Fruit fly (Drosophila melanogaster) whole organism, embryonic: Measurements from ENCODE around the gene CG33203.

Experiments used
- Atf-2 ChIP-seq: fragments of 200-800 bp; sonication (Bioruptor generic); optimal IDR thresholded peaks from 2 replicates; lab custom pipeline; 2016; ENCODE audit warnings: missing biosample characterization, missing genetic modification characterization
- CG14860 ChIP-seq: fragments of 200-800 bp; sonication (Bioruptor generic); IDR thresholded peaks from 3 replicates; pipeline ENCODE4 v1.3.6; 2022; ENCODE audit warnings: missing biosample characterization, missing genetic modification characterization; ENCODE audit not compliant: partially characterized antibody
- CG15514 ChIP-seq: fragments of 200-800 bp; sonication (Bioruptor generic); optimal IDR thresholded peaks from 3 replicates; lab custom pipeline; 2017; ENCODE audit warnings: missing biosample characterization, missing genetic modification characterization, mild to moderate bottlenecking, moderate library complexity, missing genetic modification reagents
- CG2712 ChIP-seq: fragments of 200-800 bp; optimal IDR thresholded peaks from 3 replicates; lab custom pipeline; 2019; ENCODE audit warnings: missing biosample characterization, mild to moderate bottlenecking, missing genetic modification characterization, moderate library complexity
- CG2875 ChIP-seq: fragments of 200-800 bp; sonication (Bioruptor generic); optimal IDR thresholded peaks from 2 replicates; lab custom pipeline; 2017; ENCODE audit warnings: missing biosample characterization, mild to moderate bottlenecking, missing genetic modification characterization, missing genetic modification reagents
- CG30431 ChIP-seq: fragments of 200-800 bp; sonication (Bioruptor generic); optimal IDR thresholded peaks from 2 replicates; lab custom pipeline; 2017; ENCODE audit warnings: missing biosample characterization, missing genetic modification characterization
- CG8388 ChIP-seq: fragments of 200-800 bp; sonication (Bioruptor generic); optimal IDR thresholded peaks from 2 replicates; lab custom pipeline; 2019; ENCODE audit warnings: missing biosample characterization, mild to moderate bottlenecking, missing genetic modification characterization, moderate library complexity
- CG9609 ChIP-seq: fragments of 200-800 bp; sonication (Bioruptor generic); optimal IDR thresholded peaks from 3 replicates; lab custom pipeline; 2016; ENCODE audit warnings: missing biosample characterization, missing genetic modification characterization
- CTCF ChIP-seq: fragments of 200-800 bp; sonication (Bioruptor generic); optimal IDR thresholded peaks from 2 replicates; lab custom pipeline; 2017; ENCODE audit warnings: missing biosample characterization, mild to moderate bottlenecking, missing genetic modification characterization, moderate library complexity
- Dip2 ChIP-seq: fragments of 200-800 bp; sonication (Bioruptor generic); IDR thresholded peaks from 2 replicates; pipeline ENCODE4 v1.3.6; 2022; ENCODE audit warnings: missing biosample characterization, missing genetic modification characterization
- Fer3 ChIP-seq: fragments of 200-800 bp; sonication (Bioruptor generic); optimal IDR thresholded peaks from 2 replicates; lab custom pipeline; 2018; ENCODE audit warnings: missing biosample characterization, mild to moderate bottlenecking, missing genetic modification characterization, moderate library complexity
- GATAe ChIP-seq: fragments of 200-800 bp; sonication (Bioruptor generic); conservative IDR thresholded peaks from 2 replicates; pipeline ENCODE4 v1.3.6; 2022; ENCODE audit warnings: missing biosample characterization, missing genetic modification characterization
- Hmx ChIP-seq: fragments of 200-800 bp; sonication (Bioruptor generic); optimal IDR thresholded peaks from 2 replicates; lab custom pipeline; 2016; ENCODE audit warnings: missing biosample characterization, missing genetic modification characterization
- Med ChIP-seq: fragments of 200-800 bp; sonication (Bioruptor generic); peaks from one replicate; lab custom pipeline; 2016; ENCODE audit warnings: missing biosample characterization, missing genetic modification characterization, mild to moderate bottlenecking, inconsistent platforms, moderate library complexity
- Mrtf ChIP-seq: fragments of 200-800 bp; sonication (Bioruptor generic); IDR thresholded peaks from 3 replicates; pipeline ENCODE4 v1.3.6; 2022; ENCODE audit warnings: missing biosample characterization, missing genetic modification characterization
- Optix ChIP-seq: fragments of 200-800 bp; sonication (Bioruptor generic); IDR thresholded peaks from 3 replicates; pipeline ENCODE4 v1.3.6; 2022; ENCODE audit warnings: missing biosample characterization, missing genetic modification characterization
- Pdp1 ChIP-seq, 2 experiments: fragments of 200-800 bp; sonication (Bioruptor generic); optimal IDR thresholded peaks; 3 replicates each; lab custom pipeline; 2016; ENCODE audit warnings: missing biosample characterization in 2 of 2, missing genetic modification characterization in 2 of 2, mild to moderate bottlenecking in 1 of 2, moderate library complexity in 1 of 2
- Taf1 ChIP-seq: fragments of 200-800 bp; sonication (Bioruptor generic); IDR thresholded peaks from 2 replicates; pipeline ENCODE4 v1.3.6; 2022; ENCODE audit warnings: missing biosample characterization, missing genetic modification characterization
- br ChIP-seq: fragments of >200 bp; optimal IDR thresholded peaks from 2 replicates; lab custom pipeline; 2017
- cato ChIP-seq: fragments of 200-800 bp; sonication (Bioruptor generic); optimal IDR thresholded peaks from 2 replicates; lab custom pipeline; 2016; ENCODE audit warnings: missing biosample characterization, missing genetic modification characterization, borderline replicate concordance
- crol ChIP-seq: fragments of 200-800 bp; sonication (Bioruptor generic); IDR thresholded peaks from 2 replicates; pipeline ENCODE4 v1.3.6; 2022; ENCODE audit warnings: missing biosample characterization, missing genetic modification characterization
- ftz-f1 ChIP-seq: fragments of 200-800 bp; sonication (Bioruptor generic); optimal IDR thresholded peaks from 2 replicates; lab custom pipeline; 2016; ENCODE audit warnings: missing biosample characterization, missing genetic modification characterization
- oc ChIP-seq: fragments of 200-800 bp; sonication (Bioruptor generic); optimal IDR thresholded peaks from 2 replicates; lab custom pipeline; 2018; ENCODE audit warnings: missing biosample characterization, mild to moderate bottlenecking, missing genetic modification characterization, moderate library complexity
- peb ChIP-seq: fragments of 200-800 bp; sonication (Bioruptor generic); IDR thresholded peaks from 2 replicates; pipeline ENCODE4 v1.3.6; 2022; ENCODE audit warnings: missing biosample characterization, missing genetic modification characterization
- pfk ChIP-seq: fragments of 200-800 bp; sonication (Bioruptor generic); optimal IDR thresholded peaks from 2 replicates; lab custom pipeline; 2018; ENCODE audit warnings: missing biosample characterization, mild to moderate bottlenecking, missing genetic modification characterization, moderate library complexity
- pho ChIP-seq: fragments of 200-800 bp; sonication (Bioruptor generic); optimal IDR thresholded peaks from 2 replicates; lab custom pipeline; 2016; ENCODE audit warnings: missing biosample characterization, missing genetic modification characterization
- phol ChIP-seq: fragments of 200-800 bp; sonication (Bioruptor generic); optimal IDR thresholded peaks from 3 replicates; lab custom pipeline; 2018; ENCODE audit warnings: missing biosample characterization, mild to moderate bottlenecking, missing genetic modification characterization, moderate library complexity
- pum ChIP-seq: fragments of 200-800 bp; sonication (Bioruptor generic); optimal IDR thresholded peaks from 2 replicates; lab custom pipeline; 2016; ENCODE audit warnings: missing biosample characterization, missing genetic modification characterization
- sima ChIP-seq: fragments of 200-800 bp; sonication (Bioruptor generic); optimal IDR thresholded peaks from 2 replicates; lab custom pipeline; 2016; ENCODE audit warnings: missing biosample characterization, missing genetic modification characterization
- slbo ChIP-seq: fragments of 200-800 bp; sonication (Bioruptor generic); IDR thresholded peaks from 2 replicates; pipeline ENCODE4 v1.3.6; 2022; ENCODE audit warnings: missing biosample characterization, missing genetic modification characterization
- stwl ChIP-seq: fragments of 200-800 bp; sonication (Bioruptor generic); optimal IDR thresholded peaks from 3 replicates; lab custom pipeline; 2018; ENCODE audit warnings: missing biosample characterization, mild to moderate bottlenecking, missing genetic modification characterization, moderate library complexity
- trem ChIP-seq: fragments of 200-800 bp; optimal IDR thresholded peaks from 3 replicates; lab custom pipeline; 2019; ENCODE audit warnings: missing biosample characterization, mild to moderate bottlenecking, missing genetic modification characterization, moderate library complexity

Gene CG33203

DNA sequence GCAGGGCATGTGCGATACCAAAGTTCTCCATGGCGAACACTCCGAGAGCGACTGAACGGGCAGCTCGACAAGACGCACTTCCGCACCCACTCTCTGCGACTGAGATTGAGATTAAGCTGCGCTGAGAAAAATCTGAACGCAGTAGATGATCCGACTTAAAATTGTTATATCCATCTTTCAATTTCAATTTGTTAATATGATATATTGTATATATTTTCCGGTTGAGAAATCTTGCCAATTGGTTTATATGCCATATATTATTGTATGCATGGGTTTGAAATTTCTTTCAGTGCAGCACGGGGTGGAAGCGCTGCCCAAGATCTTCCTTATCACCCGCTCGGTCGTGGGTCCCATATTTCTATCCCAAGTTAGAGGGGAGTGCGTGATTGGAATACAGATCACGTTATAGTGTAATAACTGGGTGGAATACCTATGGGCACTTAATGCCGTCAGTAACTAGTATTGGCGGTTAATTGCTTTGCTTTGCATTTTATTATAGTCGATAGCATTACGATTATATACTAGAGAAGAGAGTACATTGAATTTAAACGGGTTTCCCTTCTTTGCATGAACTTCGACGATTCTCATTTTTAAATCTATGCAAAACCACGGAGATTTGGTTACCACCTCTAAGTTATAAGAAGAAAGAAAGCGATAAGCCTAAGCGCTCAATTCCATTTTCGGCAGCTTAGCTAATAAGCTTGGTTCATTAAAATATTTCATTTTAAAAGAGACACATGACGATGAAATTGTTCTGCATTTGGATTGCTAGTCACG, 7.3 kb downstream of the CG33203 start, which contains the start of the genes Nepl19 and Nepl20 (continued):
- TF ChIP-seq cato (GFP tag; lab: Kevin White, UChicago) (peak; percentile 20), peb (GFP tag; lab: Robert Waterston, UW) (peak; percentile 75)
- TF ChIP-seq, all 482 proteins: peak for 344

DNA sequence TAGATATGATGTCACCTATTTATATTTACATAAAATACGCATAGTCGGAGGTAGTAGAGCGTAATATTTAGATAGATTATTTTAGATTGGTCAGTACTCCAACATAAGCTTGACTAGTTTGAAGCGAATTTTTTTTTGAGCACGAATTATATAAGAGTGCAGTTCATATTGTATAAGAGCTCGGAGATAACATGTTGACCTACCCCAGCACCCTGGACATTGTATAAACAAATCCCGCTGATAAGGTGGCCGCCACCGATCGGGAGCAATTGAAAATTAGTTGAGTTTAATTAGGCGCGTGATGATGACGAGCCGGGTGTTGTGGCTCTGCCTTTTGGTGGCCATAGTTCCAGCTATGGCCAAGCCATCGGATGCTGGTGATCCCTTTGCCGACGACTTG, 12.2 kb downstream of the CG33203 start, which contains the start of gene Nepl18:
Gene Nepl18 (plus strand): TSS at position 277 of the 400 bp plus-strand sequence.
- TF ChIP-seq Pdp1 (GFP tag; optimal IDR thresholded peaks at IDR 0.05; lab: Kevin White, UChicago): peak in 1 of 2 experiments; percentile 94
- TF ChIP-seq Dip2 (GFP tag; lab: Robert Waterston, UW): no peak

DNA sequence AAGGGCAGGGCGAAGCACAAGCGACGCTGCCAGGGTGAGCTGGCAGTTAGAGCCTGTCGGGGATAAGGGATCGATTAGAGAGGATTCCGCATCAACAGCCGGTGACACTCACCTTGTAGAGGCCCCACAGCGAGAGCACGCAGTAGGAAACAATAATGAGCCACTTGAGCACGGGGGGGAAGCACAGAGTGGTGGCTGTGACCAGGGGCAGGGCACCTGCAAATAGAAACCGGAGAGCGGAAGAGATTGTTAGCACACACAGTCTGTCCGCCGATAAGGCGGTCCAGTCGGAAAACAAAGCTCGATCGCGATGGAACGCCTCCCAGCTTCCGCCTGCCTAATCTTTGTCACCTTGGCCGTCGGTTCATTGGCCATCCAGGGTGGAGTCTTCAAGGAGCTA, 14.9 kb downstream of the CG33203 start, which contains the start of gene Nepl17:
Gene Nepl17 (plus strand): TSS at position 301 of the 400 bp plus-strand sequence.
- TF ChIP-seq Hmx (GFP tag; lab: Kevin White, UChicago) (no peak), oc (tag; lab: Kevin White, UChicago) (no peak), stwl (tag; lab: Kevin White, UChicago) (no peak), CG2875 (GFP tag; lab: Kevin White, UChicago) (no peak), br (lab: Kevin White, UChicago) (no peak), Optix (GFP tag; lab: Robert Waterston, UW) (0 out of 3 replicates have a peak, but pooled peaks have one; percentile 5), ftz-f1 (no peak), Med (GFP tag; lab: Kevin White, UChicago) (peak; percentile 45), Atf-2 (GFP tag; lab: Kevin White, UChicago) (no peak), CG9609 (GFP tag; lab: Kevin White, UChicago) (no peak), pho (no peak), CG14860 (GFP tag; lab: Robert Waterston, UW) (no peak), slbo (GFP tag; lab: Robert Waterston, UW) (no peak), Taf1 (GFP tag; lab: Robert Waterston, UW) (no peak), Fer3 (tag; lab: Kevin White, UChicago) (no peak), CG15514 (no peak), CG30431 (GFP tag; lab: Kevin White, UChicago) (no peak), GATAe (no peak), pum (GFP tag; lab: Kevin White, UChicago) (no peak), pfk (no peak), CG8388 (GFP tag; lab: Kevin White, UChicago) (no peak), CG2712 (tag; lab: Kevin White, UChicago) (no peak), phol (tag; lab: Kevin White, UChicago) (no peak), sima (GFP tag; lab: Kevin White, UChicago) (no peak), crol (peak; percentile 26; the same call in 1 of the 2 replicates)

DNA sequence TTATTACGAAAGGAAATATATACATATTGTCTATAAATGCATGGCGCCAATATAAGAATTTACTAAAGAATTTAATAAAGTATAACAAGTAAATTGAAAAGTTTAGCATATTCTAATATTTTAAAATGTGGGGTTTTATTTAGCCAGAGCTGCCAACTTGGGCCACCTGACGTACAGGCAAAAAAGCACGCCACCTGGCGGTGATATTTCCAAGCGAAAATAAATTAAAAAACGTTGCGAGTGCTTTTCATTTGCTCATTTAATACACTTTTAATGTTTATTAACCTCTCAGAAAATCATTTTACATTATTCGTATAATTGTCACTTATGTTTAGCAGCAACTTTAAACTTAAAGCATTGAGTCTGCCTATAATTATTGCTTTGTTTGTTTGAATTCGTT, 17.1 kb downstream of the CG33203 start:
- TF ChIP-seq trem (tag; lab: Kevin White, UChicago): peak; percentile 93
- no peak for TF ChIP-seq Mrtf
- TF ChIP-seq Dip2 (GFP tag; lab: Robert Waterston, UW): peak; percentile 83
- TF ChIP-seq CTCF: peak; percentile 89
- TF ChIP-seq stwl (tag; lab: Kevin White, UChicago): peak; percentile 71
- peak; percentile 24 for TF ChIP-seq Med (GFP tag; lab: Kevin White, UChicago)
